Fruit fly (Drosophila melanogaster): ENCODE results near the gene Rpt3R.

The Rpt3R gene

DNA sequence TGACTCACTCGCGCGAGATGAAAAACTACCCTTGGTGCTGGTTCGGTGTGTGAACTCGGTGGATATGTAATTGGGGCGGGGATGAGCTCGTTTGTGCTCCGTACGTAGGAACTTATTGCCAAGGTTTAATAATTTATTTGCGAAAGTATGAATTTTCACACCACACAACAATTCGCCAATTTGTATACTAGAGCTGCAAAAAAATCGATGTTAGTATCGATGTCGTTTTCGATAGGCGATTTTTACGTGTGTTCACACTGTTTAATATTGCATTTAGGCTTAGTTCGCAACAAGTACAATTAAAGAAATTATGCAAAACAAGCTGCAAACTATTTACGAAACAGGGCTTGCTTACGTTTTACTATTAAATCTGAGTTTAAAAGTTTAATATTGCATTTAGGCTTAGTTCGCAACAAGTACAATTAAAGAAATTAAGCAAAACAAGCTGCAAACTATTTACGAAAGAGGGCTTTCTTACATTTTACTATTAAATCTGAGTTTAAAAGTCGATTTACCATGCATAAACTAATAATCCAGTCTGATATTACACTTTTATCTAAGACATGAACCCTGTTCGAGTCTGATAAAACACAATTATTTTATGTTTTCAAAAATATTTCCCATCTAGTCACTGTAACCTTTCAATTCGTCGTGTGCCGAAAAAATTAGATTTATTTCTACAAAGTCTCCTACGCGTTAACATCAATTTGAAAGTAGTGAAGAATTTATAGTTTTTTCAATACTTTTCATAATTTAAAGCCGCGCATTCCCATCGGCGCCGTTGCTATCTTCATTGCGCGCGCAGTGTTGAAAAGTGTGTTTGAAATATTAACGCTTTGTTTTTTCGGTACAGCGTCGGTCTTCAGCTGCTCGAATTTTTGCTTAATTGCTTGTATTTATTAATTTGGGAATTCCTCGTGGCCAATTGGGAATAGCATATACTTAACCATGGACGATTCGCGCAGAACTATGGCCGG, 6.9 kb upstream of the Rpt3R start, which contains the start of the genes Snap24 and CG8478 (continued):
- no peak for TF ChIP-seq Optix (GFP tag; IDR thresholded peaks at IDR 0.05)
- no peak for TF ChIP-seq CG6175 (GFP tag; IDR thresholded peaks at IDR 0.05)
- no peak for TF ChIP-seq CG10654 (GFP tag; optimal IDR thresholded peaks at IDR 0.05)
- TF ChIP-seq CG5180 (GFP tag; optimal IDR thresholded peaks at IDR 0.05) = no peak
- TF ChIP-seq btn (GFP tag; optimal IDR thresholded peaks at IDR 0.05) = no peak
- TF ChIP-seq CG17612 (GFP tag; IDR thresholded peaks at IDR 0.05) = no peak
- no peak for TF ChIP-seq az2 (GFP tag; optimal IDR thresholded peaks at IDR 0.05)
- TF ChIP-seq CG32767 (GFP tag; IDR thresholded peaks at IDR 0.05) = no peak
- no peak for TF ChIP-seq CG11085 (GFP tag; IDR thresholded peaks at IDR 0.05)
- TF ChIP-seq pan (optimal IDR thresholded peaks at IDR 0.05) = no peak
- TF ChIP-seq pan (GFP tag; optimal IDR thresholded peaks at IDR 0.05 in 1 of 2, IDR thresholded peaks at IDR 0.05 in 1 of 2) = no peak
- TF ChIP-seq ci (GFP tag; IDR thresholded peaks at IDR 0.05) = no peak
- peak; percentile 82 for TF ChIP-seq bbx (GFP tag; IDR thresholded peaks at IDR 0.05; ENCODE audit: partially characterized antibody)
- TF ChIP-seq zen (tag; optimal IDR thresholded peaks at IDR 0.05) = peak; percentile 12
- no peak for TF ChIP-seq Vsx1 (GFP tag; optimal IDR thresholded peaks at IDR 0.05)
- TF ChIP-seq Mes4 (GFP tag; optimal IDR thresholded peaks at IDR 0.05) = no peak
- TF ChIP-seq Hr39 (optimal IDR thresholded peaks at IDR 0.05) = no peak
- no peak for TF ChIP-seq CG15601 (tag; optimal IDR thresholded peaks at IDR 0.05)
- TF ChIP-seq NK7.1 (GFP tag; optimal IDR thresholded peaks at IDR 0.05) = no peak
- TF ChIP-seq eve (GFP tag; optimal IDR thresholded peaks at IDR 0.05) = no peak
- TF ChIP-seq hkb (optimal IDR thresholded peaks at IDR 0.05) = no peak
- no peak for TF ChIP-seq hkb (GFP tag; IDR thresholded peaks at IDR 0.05)
- no peak for TF ChIP-seq prd (optimal IDR thresholded peaks at IDR 0.05)
- no peak for TF ChIP-seq prd (GFP tag; IDR thresholded peaks at IDR 0.05)
- peak; percentile 80 for TF ChIP-seq ato (GFP tag; IDR thresholded peaks at IDR 0.05; ENCODE audit: partially characterized antibody)
- TF ChIP-seq Sry-δ (GFP tag; optimal IDR thresholded peaks at IDR 0.05) = peak; percentile 88
- no peak for TF ChIP-seq dmrt99B (tag; optimal IDR thresholded peaks at IDR 0.05)
- TF ChIP-seq odd (GFP tag; optimal IDR thresholded peaks at IDR 0.05) = no peak
- peak in 1 of 2 experiments; percentile 22 for TF ChIP-seq Pdp1 (GFP tag; optimal IDR thresholded peaks at IDR 0.05)
- no peak for TF ChIP-seq nom (GFP tag; optimal IDR thresholded peaks at IDR 0.05)
- no peak for TF ChIP-seq jigr1 (GFP tag; IDR thresholded peaks at IDR 0.05)
- peak; percentile 79 for TF ChIP-seq CG6791 (GFP tag; IDR thresholded peaks at IDR 0.05; ENCODE audit: partially characterized antibody)
- TF ChIP-seq CG17829 (tag; optimal IDR thresholded peaks at IDR 0.05) = no peak
- TF ChIP-seq fd96Cb (tag; optimal IDR thresholded peaks at IDR 0.05) = no peak
- no peak for TF ChIP-seq sc (optimal IDR thresholded peaks at IDR 0.05)
- no peak for TF ChIP-seq sc (GFP tag; optimal IDR thresholded peaks at IDR 0.05)
- TF ChIP-seq caup (GFP tag; optimal IDR thresholded peaks at IDR 0.05; ENCODE audit: severe bottlenecking) = no peak
- TF ChIP-seq CG11504 (tag; optimal IDR thresholded peaks at IDR 0.05) = no peak
- TF ChIP-seq ab (GFP tag; optimal IDR thresholded peaks at IDR 0.05) = no peak
- TF ChIP-seq CG1024 (GFP tag; IDR thresholded peaks at IDR 0.05) = no peak
- peak; percentile 88 for TF ChIP-seq amos (GFP tag; IDR thresholded peaks at IDR 0.05; ENCODE audit: partially characterized antibody)
- no peak for TF ChIP-seq Oli (tag; optimal IDR thresholded peaks at IDR 0.05)
- no peak for TF ChIP-seq CG3163 (GFP tag; optimal IDR thresholded peaks at IDR 0.05)
- TF ChIP-seq CG7963 (GFP tag; IDR thresholded peaks at IDR 0.05; ENCODE audit: partially characterized antibody) = peak; percentile 57; the same call in 2 of the 3 replicates
- TF ChIP-seq Eip74EF (GFP tag; optimal IDR thresholded peaks at IDR 0.05) = no peak
- TF ChIP-seq br (optimal IDR thresholded peaks at IDR 0.05) = no peak
- TF ChIP-seq CG3838 (GFP tag; optimal IDR thresholded peaks at IDR 0.05) = no peak
- TF ChIP-seq nmo (GFP tag; optimal IDR thresholded peaks at IDR 0.05) = peak; percentile 37
- peak; percentile 70 for TF ChIP-seq row (GFP tag; IDR thresholded peaks at IDR 0.05)
- TF ChIP-seq CG7928 (GFP tag; optimal IDR thresholded peaks at IDR 0.05) = no peak
